Fruit fly (Drosophila melanogaster): ENCODE data around the gene CG6813.
A peak's percentile ranks its signal among the peaks of the same experiment; 100 is the strongest.

Gene CG6813

DNA sequence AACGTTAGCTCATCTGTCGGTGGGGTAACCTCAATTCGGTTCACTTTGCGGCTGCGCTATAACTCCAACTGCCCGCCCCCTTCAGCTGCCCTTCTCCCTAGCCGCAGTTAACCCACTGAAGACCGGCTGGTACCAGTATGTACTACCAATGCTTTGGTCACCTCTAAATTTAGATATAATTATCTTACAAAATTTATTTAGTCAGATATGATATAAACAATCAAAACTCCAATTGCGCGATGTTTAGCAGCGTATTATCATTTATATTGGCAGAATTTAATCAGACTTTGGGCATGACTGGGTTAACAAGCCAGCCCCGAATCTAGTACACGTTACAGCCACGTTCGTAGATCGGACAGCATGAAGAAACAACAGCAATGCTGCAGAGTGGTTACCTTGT, 35.3 kb upstream of the CG6813 start (continued):
- TF ChIP-seq Hr4 (GFP tag; optimal IDR thresholded peaks at IDR 0.05), result peak; percentile 60
- TF ChIP-seq dac (GFP tag; optimal IDR thresholded peaks at IDR 0.05), result peak; percentile 9
- peak; percentile 26; the same call in 1 of the 2 replicates for TF ChIP-seq CG11294 (GFP tag; IDR thresholded peaks at IDR 0.05)
- TF ChIP-seq Met (GFP tag; optimal IDR thresholded peaks at IDR 0.05), result peak; percentile 32
- peak; percentile 30 to 51 for TF ChIP-seq ss (GFP tag; optimal IDR thresholded peaks at IDR 0.05)
- peak; percentile 8 for TF ChIP-seq cyc (GFP tag; optimal IDR thresholded peaks at IDR 0.05)
- TF ChIP-seq topi (GFP tag; optimal IDR thresholded peaks at IDR 0.05), result peak; percentile 6
- peak; percentile 32 for TF ChIP-seq CG6792 (GFP tag; optimal IDR thresholded peaks at IDR 0.05)
- no peak for TF ChIP-seq Ets21C (GFP tag; optimal IDR thresholded peaks at IDR 0.05)
- TF ChIP-seq achi (GFP tag; optimal IDR thresholded peaks at IDR 0.05), result peak; percentile 52
- TF ChIP-seq spab (GFP tag; optimal IDR thresholded peaks at IDR 0.05), result peak; percentile 41

DNA sequence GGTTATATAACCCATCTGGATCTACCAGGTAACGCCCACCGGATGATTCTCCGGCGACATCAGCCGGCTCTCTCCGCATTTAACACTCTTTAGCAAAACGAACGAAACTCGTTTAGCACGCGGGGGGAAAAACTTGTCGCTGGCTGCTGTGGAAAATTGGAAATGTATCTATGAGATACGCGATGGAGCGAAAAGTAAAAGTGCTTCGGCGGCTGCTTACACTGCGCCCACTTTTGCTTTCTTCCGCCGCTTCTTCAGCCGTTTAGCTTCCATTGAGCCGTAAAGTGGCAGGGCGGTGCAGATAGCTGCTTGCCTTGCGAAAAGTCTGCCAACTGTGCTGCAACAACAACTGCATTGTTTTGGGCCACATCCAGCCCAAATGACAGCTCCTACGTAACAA, 34.7 kb upstream of the CG6813 start:
- peak; percentile 30; the same call in 1 of the 2 replicates for TF ChIP-seq CG15336 (GFP tag; IDR thresholded peaks at IDR 0.05)
- TF ChIP-seq fd85E (GFP tag; optimal IDR thresholded peaks at IDR 0.05), result no peak
- no peak for TF ChIP-seq Blimp-1 (GFP tag; optimal IDR thresholded peaks at IDR 0.05)
- no peak for TF ChIP-seq Sox15 (GFP tag; optimal IDR thresholded peaks at IDR 0.05)
- TF ChIP-seq eg (GFP tag; IDR thresholded peaks at IDR 0.05), result peak; percentile 8; the same call in 1 of the 3 replicates
- TF ChIP-seq CG10669 (GFP tag; optimal IDR thresholded peaks at IDR 0.05), result no peak
- peak; percentile 14 for TF ChIP-seq CG6276 (GFP tag; optimal IDR thresholded peaks at IDR 0.05)

DNA sequence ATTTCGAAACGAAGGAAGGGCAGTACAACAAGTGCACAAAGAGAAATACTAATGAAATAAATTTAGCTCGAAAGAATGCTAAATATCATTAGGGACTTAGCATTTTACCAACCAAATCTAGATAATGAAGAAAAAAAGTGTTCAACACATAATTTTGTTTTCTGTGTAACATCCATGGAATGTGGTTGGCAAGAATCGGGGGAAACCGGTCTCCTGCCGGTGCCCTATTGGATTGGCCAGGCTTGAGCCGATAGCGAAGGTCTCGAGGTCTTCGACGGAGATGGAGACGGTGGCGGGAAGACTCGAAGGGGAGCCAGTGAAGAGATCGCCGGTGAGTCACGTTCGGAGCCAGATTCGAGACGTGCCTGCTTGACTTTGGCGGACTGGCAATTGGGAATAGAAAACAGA, 31.4 kb upstream of the CG6813 start:
- TF ChIP-seq Eip78C (GFP tag) (peak; percentile 98), lz (GFP tag; optimal IDR thresholded peaks at IDR 0.05) (peak; percentile 84), acj6 (GFP tag; optimal IDR thresholded peaks at IDR 0.05) (peak; percentile 88), topi (GFP tag; optimal IDR thresholded peaks at IDR 0.05) (peak; percentile 89), ss (GFP tag; optimal IDR thresholded peaks at IDR 0.05) (peak; percentile 82 to 86), CG32006 (GFP tag; optimal IDR thresholded peaks at IDR 0.05) (peak; percentile 69), Sox14 (GFP tag; optimal IDR thresholded peaks at IDR 0.05) (peak; percentile 90), fd85E (GFP tag; optimal IDR thresholded peaks at IDR 0.05) (no peak), spab (GFP tag; optimal IDR thresholded peaks at IDR 0.05) (peak; percentile 81), CG11902 (GFP tag; optimal IDR thresholded peaks at IDR 0.05) (peak; percentile 64), svp (GFP tag) (peak; percentile 98), Eip93F (GFP tag; optimal IDR thresholded peaks at IDR 0.05) (peak; percentile 10), cyc (GFP tag; optimal IDR thresholded peaks at IDR 0.05) (peak; percentile 88), dac (GFP tag; optimal IDR thresholded peaks at IDR 0.05) (peak; percentile 16), Ets96B (tag; optimal IDR thresholded peaks at IDR 0.05) (peak; percentile 86), OdsH (GFP tag; optimal IDR thresholded peaks at IDR 0.05) (peak; percentile 87), fd59A (GFP tag; optimal IDR thresholded peaks at IDR 0.05) (peak; percentile 71), vri (GFP tag; optimal IDR thresholded peaks at IDR 0.05) (peak; percentile 90), CG10669 (GFP tag; optimal IDR thresholded peaks at IDR 0.05) (peak; percentile 88), CG9139 (GFP tag; optimal IDR thresholded peaks at IDR 0.05) (peak; percentile 76), CG16779 (tag; optimal IDR thresholded peaks at IDR 0.05) (peak; percentile 53), Blimp-1 (GFP tag; optimal IDR thresholded peaks at IDR 0.05) (peak; percentile 48), Hr4 (GFP tag; optimal IDR thresholded peaks at IDR 0.05) (peak; percentile 60), CG3032 (tag; optimal IDR thresholded peaks at IDR 0.05) (peak; percentile 84), CG6854 (GFP tag; optimal IDR thresholded peaks at IDR 0.05) (peak; percentile 69), CG11762 (GFP tag; optimal IDR thresholded peaks at IDR 0.05; ENCODE audit: insufficient read depth) (peak; percentile 77), Eip75B (GFP tag; optimal IDR thresholded peaks at IDR 0.05) (peak; percentile 91), CG6163 (GFP tag; IDR thresholded peaks at IDR 0.05) (peak; percentile 89), net (GFP tag; optimal IDR thresholded peaks at IDR 0.05) (peak; percentile 86), pdm3 (GFP tag; optimal IDR thresholded peaks at IDR 0.05) (peak; percentile 87), fkh (GFP tag; optimal IDR thresholded peaks at IDR 0.05) (no peak), Met (GFP tag; optimal IDR thresholded peaks at IDR 0.05) (peak; percentile 91), CG6276 (GFP tag; optimal IDR thresholded peaks at IDR 0.05) (peak; percentile 47), CG34406 (GFP tag; optimal IDR thresholded peaks at IDR 0.05) (peak; percentile 83), Hr39 (GFP tag; optimal IDR thresholded peaks at IDR 0.05) (peak; percentile 85), CG8119 (GFP tag; IDR thresholded peaks at IDR 0.05) (peak; percentile 67), Sox102F (GFP tag; optimal IDR thresholded peaks at IDR 0.05) (peak; percentile 89), CG4318 (GFP tag; optimal IDR thresholded peaks at IDR 0.05) (peak; percentile 25), Gug (GFP tag; IDR thresholded peaks at IDR 0.05) (peak; percentile 57), CG6808 (GFP tag; optimal IDR thresholded peaks at IDR 0.05) (peak; percentile 84)

Measured in whole organism, prepupa.